Worm (Caenorhabditis elegans) whole organism, L1 larva: Measurements from ENCODE around the gene exc-1.

Experiments
- ama-1 ChIP-seq: fragments of 150-350 bp; optimal IDR thresholded peaks from 2 replicates; lab custom pipeline; 2014
- fkh-10 ChIP-seq: sonication (generic microtip); optimal IDR thresholded peaks from 2 replicates; lab custom pipeline; 2017; ENCODE audit warnings: missing biosample characterization, missing genetic modification reagents, missing genetic modification characterization
- lin-35 ChIP-seq, 2 experiments: fragments of 150-350 bp; optimal IDR thresholded peaks; 2 replicates each; lab custom pipeline; 2014; ENCODE audit warnings: missing biosample characterization in 2 of 2, missing genetic modification characterization in 2 of 2, missing genetic modification reagents in 2 of 2
- nhr-237 ChIP-seq: fragments of 150-350 bp; optimal IDR thresholded peaks from 2 replicates; lab custom pipeline; 2014; ENCODE audit warnings: missing biosample characterization, missing genetic modification characterization
- pag-3 ChIP-seq: sonication (generic microtip); optimal IDR thresholded peaks from 2 replicates; lab custom pipeline; 2017; ENCODE audit warnings: missing genetic modification characterization, mild to moderate bottlenecking, missing compliant biosample characterization, antibody characterized with exemption, borderline replicate concordance; ENCODE audit not compliant: insufficient read depth

ce11 chrX:15465050-15465449 lies 12.2 kb downstream of the exc-1 start:
- TF ChIP-seq ama-1 (no peak), pag-3 (tag; lab: Kevin White, UChicago) (no peak), nhr-237 (tag; lab: Kevin White, UChicago) (no peak), lin-35 (GFP tag; optimal IDR thresholded peaks at IDR 0.05; lab: Kevin White, UChicago) (no peak), fkh-10 (no peak)
